Fruit fly (Drosophila melanogaster) whole organism, wandering third instar larva: ENCODE measurements around the gene CG45413.

Experiments
- Abd-B ChIP-seq: fragments of >200 bp; optimal IDR thresholded peaks from 2 replicates; lab custom pipeline; 2017; ENCODE audit warnings: missing biosample characterization, missing genetic modification characterization
- CG32264 ChIP-seq: fragments of 200-800 bp; sonication (Bioruptor generic); optimal IDR thresholded peaks from 2 replicates; lab custom pipeline; 2016; ENCODE audit warnings: missing biosample characterization, missing genetic modification characterization
- CG9705 ChIP-seq: fragments of 200-800 bp; sonication (Bioruptor generic); optimal IDR thresholded peaks from 2 replicates; lab custom pipeline; 2018; ENCODE audit warnings: missing biosample characterization, mild to moderate bottlenecking, missing genetic modification characterization
- CrebA ChIP-seq: fragments of 200-800 bp; sonication (Bioruptor generic); optimal IDR thresholded peaks from 2 replicates; lab custom pipeline; 2016; ENCODE audit warnings: missing biosample characterization, mild to moderate bottlenecking, missing genetic modification characterization, borderline replicate concordance
- Dfd ChIP-seq: fragments of >200 bp; optimal IDR thresholded peaks from 2 replicates; lab custom pipeline; 2017; ENCODE audit warnings: missing biosample characterization, missing genetic modification characterization
- Dif ChIP-seq: fragments of 200-275, 200-300 bp; sonication (Bioruptor generic); optimal IDR thresholded peaks from 2 replicates; lab custom pipeline; 2018; ENCODE audit warnings: missing biosample characterization, missing genetic modification characterization; ENCODE audit not compliant: partially characterized antibody
- GATAd ChIP-seq: sonication (Bioruptor generic); optimal IDR thresholded peaks from 2 replicates; lab custom pipeline; 2016; ENCODE audit warnings: missing biosample characterization, missing genetic modification characterization
- HLH106 ChIP-seq: fragments of 200-800 bp; optimal IDR thresholded peaks from 3 replicates; lab custom pipeline; 2019; ENCODE audit warnings: missing biosample characterization, mild to moderate bottlenecking, missing genetic modification characterization, moderate library complexity
- Hnf4 ChIP-seq: fragments of 200-800 bp; sonication (Bioruptor generic); optimal IDR thresholded peaks from 2 replicates; lab custom pipeline; 2016; ENCODE audit warnings: missing biosample characterization, mild to moderate bottlenecking, missing genetic modification characterization
- Hr78 ChIP-seq: fragments of >200 bp; optimal IDR thresholded peaks from 2 replicates; lab custom pipeline; 2017; ENCODE audit warnings: missing biosample characterization, missing genetic modification characterization
- Hr83 ChIP-seq: fragments of 200-300 bp; sonication (Bioruptor generic); optimal IDR thresholded peaks from 2 replicates; lab custom pipeline; 2016; ENCODE audit warnings: missing biosample characterization, mild to moderate bottlenecking, missing genetic modification characterization, moderate library complexity; ENCODE audit not compliant: poor library complexity, severe bottlenecking
- Jra ChIP-seq: sonication (Bioruptor generic); optimal IDR thresholded peaks from 2 replicates; lab custom pipeline; 2016; ENCODE audit warnings: missing biosample characterization, missing genetic modification characterization
- Mio ChIP-seq: sonication (Bioruptor generic); optimal IDR thresholded peaks from 2 replicates; lab custom pipeline; 2016; ENCODE audit warnings: missing biosample characterization, missing genetic modification characterization
- Myc ChIP-seq: fragments of >200 bp; optimal IDR thresholded peaks from 2 replicates; lab custom pipeline; 2017
- N ChIP-seq: fragments of >200 bp; optimal IDR thresholded peaks from 2 replicates; lab custom pipeline; 2018; ENCODE audit warnings: missing biosample characterization, missing external identifiers, missing genetic modification characterization
- OdsH ChIP-seq: fragments of 200-800 bp; sonication (Bioruptor generic); optimal IDR thresholded peaks from 2 replicates; lab custom pipeline; 2016; ENCODE audit warnings: missing biosample characterization, mild to moderate bottlenecking, missing genetic modification characterization
- Rel ChIP-seq, 2 experiments: fragments of 200-800 bp; sonication (Bioruptor generic) in 1 of 2; optimal IDR thresholded peaks; 2 replicates in 1 of 2; 3 replicates in 1 of 2; lab custom pipeline; 2016 to 2019; ENCODE audit warnings: mild to moderate bottlenecking in 2 of 2, missing biosample characterization in 2 of 2, missing genetic modification characterization in 2 of 2, moderate library complexity in 1 of 2
- Sp1 ChIP-seq: fragments of 200-800 bp; sonication (Bioruptor generic); optimal IDR thresholded peaks from 3 replicates; lab custom pipeline; 2019; ENCODE audit warnings: missing biosample characterization, mild to moderate bottlenecking, missing genetic modification characterization, moderate library complexity
- Vsx2 ChIP-seq: fragments of 200-300, 225-300 bp; sonication (Bioruptor generic); optimal IDR thresholded peaks from 2 replicates; lab custom pipeline; 2018; ENCODE audit warnings: missing biosample characterization, missing genetic modification characterization; ENCODE audit not compliant: partially characterized antibody
- br ChIP-seq: fragments of 200-800 bp; sonication (Bioruptor generic); optimal IDR thresholded peaks from 2 replicates; lab custom pipeline; 2016; ENCODE audit warnings: missing biosample characterization, missing genetic modification characterization
- brk ChIP-seq: fragments of 200-800 bp; sonication (Bioruptor generic); optimal IDR thresholded peaks from 2 replicates; lab custom pipeline; 2016; ENCODE audit warnings: missing biosample characterization, mild to moderate bottlenecking, missing genetic modification characterization
- dl ChIP-seq, 2 experiments: fragments of 175-275, 200-275 bp in 1 of 2; fragments of 200-275 bp in 1 of 2; sonication (Bioruptor generic); optimal IDR thresholded peaks; lab custom pipeline; 2018; ENCODE audit warnings: mild to moderate bottlenecking in 2 of 2, missing biosample characterization in 2 of 2, missing genetic modification characterization in 2 of 2, moderate library complexity in 2 of 2; ENCODE audit not compliant: partially characterized antibody in 2 of 2, insufficient read depth in 1 of 2
- dmrt93B ChIP-seq: fragments of 200-800 bp; sonication (Bioruptor generic); optimal IDR thresholded peaks from 2 replicates; lab custom pipeline; 2018; ENCODE audit warnings: missing biosample characterization, mild to moderate bottlenecking, missing genetic modification characterization
- dsf ChIP-seq: sonication (Bioruptor generic); optimal IDR thresholded peaks from 2 replicates; lab custom pipeline; 2016; ENCODE audit warnings: missing biosample characterization, missing genetic modification characterization, borderline replicate concordance
- ey ChIP-seq: fragments of 200-800 bp; sonication (Bioruptor generic); optimal IDR thresholded peaks from 2 replicates; lab custom pipeline; 2016; ENCODE audit warnings: missing biosample characterization, missing genetic modification characterization
- foxo ChIP-seq, 2 experiments: fragments of 200-800 bp; sonication (Bioruptor generic); optimal IDR thresholded peaks; 2 replicates in 1 of 2; 3 replicates in 1 of 2; lab custom pipeline; 2016 to 2017; ENCODE audit warnings: missing biosample characterization in 2 of 2, missing genetic modification characterization in 2 of 2
- fru ChIP-seq: fragments of 200-800 bp; sonication (Bioruptor generic); optimal IDR thresholded peaks from 3 replicates; lab custom pipeline; 2016; ENCODE audit warnings: missing biosample characterization, mild to moderate bottlenecking, missing genetic modification characterization
- h ChIP-seq: fragments of 200-800 bp; sonication (Bioruptor generic); optimal IDR thresholded peaks from 3 replicates; lab custom pipeline; 2016; ENCODE audit warnings: missing biosample characterization, mild to moderate bottlenecking, missing genetic modification characterization
- jim ChIP-seq: fragments of 175-275, 200-325 bp; sonication (Bioruptor generic); optimal IDR thresholded peaks from 2 replicates; lab custom pipeline; 2016; ENCODE audit warnings: missing biosample characterization, mild to moderate bottlenecking, missing genetic modification characterization
- lola ChIP-seq: fragments of >200 bp; optimal IDR thresholded peaks from 2 replicates; lab custom pipeline; 2017; ENCODE audit warnings: missing biosample characterization, missing genetic modification characterization
- pan ChIP-seq: fragments of >200 bp; optimal IDR thresholded peaks from 2 replicates; lab custom pipeline; 2017
- psq ChIP-seq: fragments of 200-800 bp; sonication (Bioruptor generic); optimal IDR thresholded peaks from 3 replicates; lab custom pipeline; 2017; ENCODE audit warnings: missing biosample characterization, mild to moderate bottlenecking, missing genetic modification characterization, moderate library complexity
- rgr ChIP-seq: fragments of 200-800 bp; sonication (Bioruptor generic); optimal IDR thresholded peaks from 3 replicates; lab custom pipeline; 2016; ENCODE audit warnings: missing biosample characterization, mild to moderate bottlenecking, missing genetic modification characterization
- sage ChIP-seq: fragments of 200-800 bp; sonication (Bioruptor generic); optimal IDR thresholded peaks from 2 replicates; lab custom pipeline; 2016; ENCODE audit warnings: missing biosample characterization, mild to moderate bottlenecking, missing genetic modification characterization
- sv ChIP-seq: fragments of 200-800 bp; sonication (Bioruptor generic); optimal IDR thresholded peaks from 3 replicates; lab custom pipeline; 2016; ENCODE audit warnings: missing biosample characterization, missing genetic modification characterization
- tai ChIP-seq: sonication (Bioruptor generic); optimal IDR thresholded peaks from 2 replicates; lab custom pipeline; 2016; ENCODE audit warnings: missing biosample characterization, missing genetic modification characterization
- usp ChIP-seq: fragments of >200 bp; optimal IDR thresholded peaks from 2 replicates; lab custom pipeline; 2017; ENCODE audit warnings: missing biosample characterization, missing genetic modification characterization
- woc ChIP-seq: sonication (Bioruptor generic); optimal IDR thresholded peaks from 2 replicates; lab custom pipeline; 2016; ENCODE audit warnings: missing biosample characterization, mild to moderate bottlenecking, missing genetic modification characterization

Gene CG45413

dm6 chr3L:6968961-6969814 is 37.4 kb upstream of the CG45413 start, which contains the start of the genes Mis12 and CG9953 (continued):
- TF ChIP-seq Dif (no peak), dsf (GFP tag; lab: Kevin White, UChicago) (no peak), br (GFP tag; lab: Kevin White, UChicago) (no peak), tai (no peak), dl (GFP tag; optimal IDR thresholded peaks at IDR 0.05; lab: Kevin White, UChicago; ENCODE audit: insufficient read depth in 1 of 2, partially characterized antibody in 2 of 2) (no peak), fru (GFP tag; lab: Kevin White, UChicago) (no peak), Vsx2 (GFP tag; lab: Kevin White, UChicago) (no peak)

DNA sequence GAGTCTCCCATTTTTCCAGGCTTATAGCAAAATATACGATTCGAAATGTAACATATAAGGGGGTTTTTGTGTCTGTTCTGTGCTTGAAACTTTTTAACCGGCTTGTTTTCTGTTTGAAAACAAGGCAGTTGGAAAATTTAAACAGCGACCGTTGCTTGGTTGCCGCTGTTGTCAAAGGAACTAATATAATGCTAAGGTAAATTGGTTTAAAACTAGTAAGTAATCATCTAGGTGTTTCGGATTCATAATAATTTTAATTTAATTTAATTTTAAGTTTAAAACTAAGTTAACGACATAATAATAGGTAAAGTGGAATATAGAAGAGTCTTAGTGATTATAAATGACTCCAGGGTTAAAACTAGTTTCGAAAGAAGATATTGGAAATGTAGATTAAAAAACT is 36.0 kb upstream of the CG45413 start, which contains the start of gene CG10064:
Gene CG10064 (minus strand): TSS at position 101 of the 400 bp plus-strand sequence.
- no peak for TF ChIP-seq sv (GFP tag; lab: Kevin White, UChicago)
- TF ChIP-seq lola (GFP tag; lab: Kevin White, UChicago), result no peak
- TF ChIP-seq br (GFP tag; lab: Kevin White, UChicago), result no peak
- no peak for TF ChIP-seq CrebA (GFP tag; lab: Kevin White, UChicago)
- TF ChIP-seq CG32264 (GFP tag; lab: Kevin White, UChicago), result no peak
- TF ChIP-seq psq, result no peak
- no peak for TF ChIP-seq dl (GFP tag; optimal IDR thresholded peaks at IDR 0.05; lab: Kevin White, UChicago; ENCODE audit: insufficient read depth in 1 of 2, partially characterized antibody in 2 of 2)
- no peak for TF ChIP-seq dmrt93B (GFP tag; lab: Kevin White, UChicago)
- no peak for TF ChIP-seq HLH106
- no peak for TF ChIP-seq N
- TF ChIP-seq Mio, result no peak

dm6 chr3L:6964488-6965152 is 32.9 kb upstream of the CG45413 start, which contains the start of gene sgl:
sgl (minus strand) TSS chr3L:6964758.
- TF ChIP-seq GATAd (GFP tag; lab: Kevin White, UChicago), result no peak
- TF ChIP-seq ey (GFP tag; lab: Kevin White, UChicago), result no peak
- TF ChIP-seq Mio, result no peak
- no peak for TF ChIP-seq dmrt93B (GFP tag; lab: Kevin White, UChicago)
- TF ChIP-seq brk (GFP tag; lab: Kevin White, UChicago), result no peak
- TF ChIP-seq CG32264 (GFP tag; lab: Kevin White, UChicago), result no peak
- peak; percentile 63 for TF ChIP-seq Sp1 (GFP tag; lab: Kevin White, UChicago)
- peak; percentile 69 for TF ChIP-seq woc
- no peak for TF ChIP-seq dsf (GFP tag; lab: Kevin White, UChicago)
- TF ChIP-seq CG9705 (GFP tag; lab: Kevin White, UChicago), result peak; percentile 4
- TF ChIP-seq rgr, result peak; percentile 40
- peak; percentile 26 for TF ChIP-seq Dif
- TF ChIP-seq pan (lab: Kevin White, UChicago), result no peak
- TF ChIP-seq Hr78 (GFP tag; lab: Kevin White, UChicago), result no peak
- peak; percentile 99 for TF ChIP-seq fru (GFP tag; lab: Kevin White, UChicago)
- TF ChIP-seq CrebA (GFP tag; lab: Kevin White, UChicago), result no peak
- TF ChIP-seq foxo (GFP tag; optimal IDR thresholded peaks at IDR 0.05; lab: Kevin White, UChicago), result peak in 1 of 2 experiments; percentile 23
- no peak for TF ChIP-seq sage
- no peak for TF ChIP-seq tai
- no peak for TF ChIP-seq HLH106
- no peak for TF ChIP-seq Vsx2 (GFP tag; lab: Kevin White, UChicago)
- no peak for TF ChIP-seq Abd-B
- TF ChIP-seq N, result no peak
- peak; percentile 75 for TF ChIP-seq jim (GFP tag; lab: Kevin White, UChicago)
- TF ChIP-seq dl (GFP tag; optimal IDR thresholded peaks at IDR 0.05; lab: Kevin White, UChicago; ENCODE audit: insufficient read depth in 1 of 2, partially characterized antibody in 2 of 2), result no peak
- TF ChIP-seq OdsH (GFP tag; lab: Kevin White, UChicago), result peak; percentile 22
- TF ChIP-seq br (GFP tag; lab: Kevin White, UChicago), result peak; percentile 59
- peak; percentile 100 for TF ChIP-seq psq
- TF ChIP-seq Jra (GFP tag; lab: Kevin White, UChicago), result peak; percentile 54
- no peak for TF ChIP-seq Rel (GFP tag; optimal IDR thresholded peaks at IDR 0.05; lab: Kevin White, UChicago)
- no peak for TF ChIP-seq Rel (tag; optimal IDR thresholded peaks at IDR 0.05; lab: Kevin White, UChicago)
- TF ChIP-seq Myc, result no peak
- TF ChIP-seq Dfd (GFP tag; lab: Kevin White, UChicago), result no peak
- no peak for TF ChIP-seq lola (GFP tag; lab: Kevin White, UChicago)
- peak; percentile 76 for TF ChIP-seq h (GFP tag; lab: Kevin White, UChicago)
- no peak for TF ChIP-seq usp (GFP tag; lab: Kevin White, UChicago)
- TF ChIP-seq Hr83 (GFP tag; lab: Kevin White, UChicago), result peak; percentile 29
- TF ChIP-seq Hnf4 (GFP tag; lab: Kevin White, UChicago), result no peak
- no peak for TF ChIP-seq sv (GFP tag; lab: Kevin White, UChicago)
